Worm (Caenorhabditis elegans) whole organism, midembryonic: ENCODE measurements around the gene dnj-26.

ENCODE experiments used
- T22C8.4 ChIP-seq: fragments of 200-800 bp; sonication (Bioruptor generic); IDR thresholded peaks from 2 replicates; pipeline ENCODE4 v1.3.6; 2022; ENCODE audit warnings: missing genetic modification characterization, missing compliant biosample characterization
- cog-1 ChIP-seq: sonication (generic microtip); optimal IDR thresholded peaks from 2 replicates; lab custom pipeline; 2016; ENCODE audit warnings: missing genetic modification characterization, missing compliant biosample characterization
- flt-1 ChIP-seq: fragments of 200-800 bp; sonication (Bioruptor generic); IDR thresholded peaks from 2 replicates; pipeline ENCODE4 v1.3.6; 2022; ENCODE audit warnings: missing genetic modification characterization, missing compliant biosample characterization
- klf-2 ChIP-seq: fragments of 200-800 bp; sonication (Bioruptor generic); conservative IDR thresholded peaks from 2 replicates; pipeline ENCODE4 v1.3.6; 2022; ENCODE audit warnings: missing genetic modification reagents, missing genetic modification characterization, missing compliant biosample characterization
- med-1 ChIP-seq: sonication (generic microtip); optimal IDR thresholded peaks from 2 replicates; lab custom pipeline; 2017; ENCODE audit warnings: missing genetic modification characterization, mild to moderate bottlenecking, missing compliant biosample characterization, antibody characterized with exemption, missing genetic modification reagents; ENCODE audit not compliant: insufficient read depth
- ref-1 ChIP-seq: fragments of 200-800 bp; sonication (Bioruptor generic); conservative IDR thresholded peaks from 2 replicates; pipeline ENCODE4 v1.3.6; 2022; ENCODE audit warnings: missing genetic modification reagents, missing genetic modification characterization, missing compliant biosample characterization
- tab-1 ChIP-seq: fragments of 200-800 bp; sonication (Bioruptor generic); IDR thresholded peaks from 2 replicates; pipeline ENCODE4 v1.3.6; 2022; ENCODE audit warnings: missing genetic modification characterization, missing compliant biosample characterization
- ztf-23 ChIP-seq: fragments of 200-800 bp; sonication (Bioruptor generic); IDR thresholded peaks from 2 replicates; pipeline ENCODE4 v1.3.6; 2022; ENCODE audit warnings: missing genetic modification reagents, missing genetic modification characterization, missing compliant biosample characterization
- ztf-29 ChIP-seq: fragments of 200-800 bp; sonication (Bioruptor generic); IDR thresholded peaks from 2 replicates; pipeline ENCODE4 v1.3.6; 2022; ENCODE audit warnings: missing genetic modification reagents, missing genetic modification characterization, missing compliant biosample characterization

dnj-26 gene

DNA sequence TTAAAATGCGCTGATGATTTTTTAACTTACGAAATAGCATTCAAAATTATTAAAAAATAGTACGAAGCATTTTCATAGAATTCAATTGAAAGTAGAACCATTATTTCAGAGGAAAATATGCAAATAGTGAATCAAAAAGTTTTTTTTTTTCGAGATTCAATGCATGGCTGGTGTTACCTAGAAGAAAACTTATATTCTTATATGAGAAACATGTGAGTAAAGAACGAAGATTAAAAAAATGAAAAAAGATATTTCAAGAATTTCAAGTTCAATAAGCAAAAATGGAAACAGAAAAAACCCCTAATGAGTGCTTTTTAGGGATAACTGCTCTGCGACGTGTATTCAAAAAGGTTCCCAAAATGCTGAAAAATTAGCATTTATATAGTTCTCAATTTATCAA lies 16.5 kb downstream of the dnj-26 start, which contains the start of gene sre-16:
Gene sre-16 (minus strand): TSS at position 101 of the 400 bp plus-strand sequence.
- TF ChIP-seq ztf-23 (GFP tag; lab: Robert Waterston, UW) (no peak), ref-1 (GFP tag; lab: Robert Waterston, UW) (no peak)

ce11 chrIV:12229679-12230078 lies 22.8 kb downstream of the dnj-26 start, which contains the start of gene sre-18:
TSS of gene sre-18 (minus strand) at chrIV:12229779.
- TF ChIP-seq tab-1: no peak
- no peak for TF ChIP-seq med-1
- TF ChIP-seq flt-1: no peak
- TF ChIP-seq cog-1 (tag; lab: Kevin White, UChicago): no peak
- no peak for TF ChIP-seq ztf-23 (GFP tag; lab: Robert Waterston, UW)
- no peak for TF ChIP-seq klf-2 (GFP tag; lab: Robert Waterston, UW)
- TF ChIP-seq ref-1 (GFP tag; lab: Robert Waterston, UW): no peak
- TF ChIP-seq T22C8.4 (GFP tag; lab: Robert Waterston, UW): no peak
- no peak for TF ChIP-seq ztf-29 (GFP tag; lab: Robert Waterston, UW)

DNA sequence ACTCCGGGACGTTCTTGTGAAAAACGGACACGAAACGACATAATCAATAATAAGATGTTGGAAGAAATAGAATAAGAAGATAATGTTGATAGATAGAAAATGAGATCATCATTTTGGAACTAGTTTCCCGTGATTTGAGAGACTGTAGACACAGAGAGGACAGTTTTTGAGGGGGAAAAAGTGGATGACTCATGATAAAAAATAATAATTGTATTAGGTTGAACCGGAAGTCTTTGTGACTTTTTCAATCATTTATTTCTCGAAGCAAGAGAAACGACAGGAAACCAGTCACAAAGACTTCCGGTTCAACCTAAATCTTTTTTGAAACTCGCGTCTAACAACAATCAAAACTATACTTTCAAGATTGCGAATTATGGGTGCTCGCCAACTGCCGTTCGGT lies 25.5 kb downstream of the dnj-26 start, which contains the start of gene mlt-3:
Gene mlt-3 (minus strand): TSS at position 101 of the 400 bp plus-strand sequence.
- no peak for TF ChIP-seq ztf-29 (GFP tag; lab: Robert Waterston, UW)
- TF ChIP-seq ref-1 (GFP tag; lab: Robert Waterston, UW): no peak
- TF ChIP-seq T22C8.4 (GFP tag; lab: Robert Waterston, UW): no peak
- no peak for TF ChIP-seq med-1
- no peak for TF ChIP-seq ztf-23 (GFP tag; lab: Robert Waterston, UW)
- no peak for TF ChIP-seq klf-2 (GFP tag; lab: Robert Waterston, UW)
- TF ChIP-seq flt-1: no peak
- TF ChIP-seq cog-1 (tag; lab: Kevin White, UChicago): no peak
- TF ChIP-seq tab-1: no peak

DNA sequence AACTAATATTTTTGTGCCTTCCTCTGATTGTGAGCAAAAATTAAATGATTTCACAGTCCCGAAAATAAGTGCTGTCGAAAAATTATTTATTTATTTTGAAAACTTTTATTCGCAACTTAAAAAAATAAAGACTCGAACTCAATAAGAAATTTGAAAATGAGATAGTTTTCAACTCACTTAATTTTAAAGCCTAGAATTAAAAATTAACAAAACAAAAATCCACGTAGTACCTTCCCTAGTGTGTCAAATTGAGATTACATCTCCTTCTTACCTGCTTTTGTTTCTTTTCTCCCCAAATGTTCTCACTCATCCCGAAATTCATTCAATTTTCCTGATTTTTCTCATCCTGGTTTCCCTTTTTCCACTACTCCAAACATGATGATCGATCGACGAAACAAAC lies 33.2 kb downstream of the dnj-26 start, which contains the start of gene F35G2.5:
Gene F35G2.5 (plus strand): TSS at position 301 of the 400 bp plus-strand sequence.
- TF ChIP-seq klf-2 (GFP tag; lab: Robert Waterston, UW): no peak

ce11 chrIV:12218253-12218652 lies 34.2 kb downstream of the dnj-26 start:
- TF ChIP-seq flt-1: no peak
- TF ChIP-seq klf-2 (GFP tag; lab: Robert Waterston, UW): no peak
- TF ChIP-seq cog-1 (tag; lab: Kevin White, UChicago): no peak
- TF ChIP-seq T22C8.4 (GFP tag; lab: Robert Waterston, UW): no peak
- no peak for TF ChIP-seq ztf-29 (GFP tag; lab: Robert Waterston, UW)
- TF ChIP-seq ztf-23 (GFP tag; lab: Robert Waterston, UW): no peak

- no peak for TF ChIP-seq tab-1
- TF ChIP-seq ref-1 (GFP tag; lab: Robert Waterston, UW): no peak
- no peak for TF ChIP-seq ztf-23 (GFP tag; lab: Robert Waterston, UW)
- no peak for TF ChIP-seq ztf-29 (GFP tag; lab: Robert Waterston, UW)
- TF ChIP-seq flt-1: no peak
- no peak for TF ChIP-seq klf-2 (GFP tag; lab: Robert Waterston, UW)
- no peak for TF ChIP-seq med-1
- TF ChIP-seq cog-1 (tag; lab: Kevin White, UChicago): no peak
- TF ChIP-seq T22C8.4 (GFP tag; lab: Robert Waterston, UW): no peak
These were observed 35.3 kb downstream of the dnj-26 start for ce11 chrIV:12217142-12217541.

ce11 chrIV:12215762-12216295 lies 36.6 kb downstream of the dnj-26 start, which contains the start of gene phy-2:
TSS of gene phy-2 (minus strand) at chrIV:12215987.
- TF ChIP-seq flt-1 (no peak), ztf-23 (GFP tag; lab: Robert Waterston, UW) (no peak), ztf-29 (GFP tag; lab: Robert Waterston, UW) (no peak), med-1 (no peak), cog-1 (tag; lab: Kevin White, UChicago) (no peak), ref-1 (GFP tag; lab: Robert Waterston, UW) (no peak), T22C8.4 (GFP tag; lab: Robert Waterston, UW) (no peak), klf-2 (GFP tag; lab: Robert Waterston, UW) (no peak), tab-1 (no peak)

DNA sequence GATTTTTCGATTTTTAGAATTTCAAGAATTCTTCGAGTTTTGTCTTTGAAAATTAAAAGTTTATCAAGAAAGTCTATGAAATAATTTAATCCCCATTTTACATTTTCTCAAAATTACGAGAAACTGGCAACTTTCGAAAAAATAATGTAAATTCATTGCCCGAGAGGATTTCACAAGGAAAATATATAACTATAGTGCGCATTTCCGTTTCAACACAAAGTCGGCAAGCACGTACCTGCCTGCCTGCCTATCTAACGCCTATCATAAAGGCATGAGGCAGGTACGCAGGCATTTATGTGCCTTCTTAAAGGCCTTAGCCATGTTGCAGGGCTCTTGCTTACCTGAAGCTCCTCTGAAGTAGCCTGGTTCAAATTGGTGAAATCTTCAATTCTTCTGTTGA lies 39.7 kb downstream of the dnj-26 start:
- no peak for TF ChIP-seq med-1
- TF ChIP-seq cog-1 (tag; lab: Kevin White, UChicago): no peak
- TF ChIP-seq flt-1: no peak
- TF ChIP-seq ztf-29 (GFP tag; lab: Robert Waterston, UW): no peak
- no peak for TF ChIP-seq ref-1 (GFP tag; lab: Robert Waterston, UW)
- TF ChIP-seq T22C8.4 (GFP tag; lab: Robert Waterston, UW): no peak
- TF ChIP-seq ztf-23 (GFP tag; lab: Robert Waterston, UW): no peak
- TF ChIP-seq klf-2 (GFP tag; lab: Robert Waterston, UW): no peak
- TF ChIP-seq tab-1: no peak

ce11 chrIV:12211292-12211691 lies 41.2 kb downstream of the dnj-26 start:
- TF ChIP-seq tab-1 (no peak), med-1 (no peak), ztf-23 (GFP tag; lab: Robert Waterston, UW) (no peak), T22C8.4 (GFP tag; lab: Robert Waterston, UW) (no peak), cog-1 (tag; lab: Kevin White, UChicago) (no peak)

DNA sequence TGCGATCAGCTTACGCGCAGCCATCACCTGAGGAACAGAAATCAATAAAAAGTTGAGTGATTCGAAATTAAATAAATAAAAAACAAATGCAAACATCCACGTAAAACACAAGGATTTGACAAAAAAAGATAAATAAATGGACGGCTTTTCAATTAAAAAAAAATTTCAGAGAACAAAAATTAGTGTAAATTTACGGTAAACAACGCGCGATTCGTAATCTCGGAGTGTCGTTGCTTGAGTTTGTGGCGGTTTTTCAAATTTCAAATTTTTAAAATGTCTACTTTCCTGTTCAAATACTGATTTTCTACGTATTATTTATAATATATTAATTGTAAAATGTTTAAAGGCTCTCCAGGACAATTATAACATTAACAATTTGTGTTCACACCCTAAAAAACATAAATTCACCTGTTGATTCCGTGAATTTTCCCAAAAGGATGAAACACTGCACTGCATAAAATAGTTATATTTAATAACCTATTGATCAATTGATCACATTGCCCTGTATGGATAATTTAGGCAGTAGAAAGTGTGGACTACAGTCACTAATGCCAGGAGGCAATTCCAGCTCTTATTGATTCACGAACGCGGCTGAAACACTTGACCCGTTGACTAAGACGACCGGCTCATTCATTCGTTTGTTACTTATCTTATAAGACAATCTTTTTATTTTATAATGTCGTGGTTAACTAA lies 43.3 kb downstream of the dnj-26 start, which contains the start of the genes marb-1 and F35G2.3:
Gene marb-1 (minus strand): TSS at position 27 of the 693 bp plus-strand sequence.
Gene F35G2.3 (plus strand): TSS at position 643 of the 693 bp plus-strand sequence.
- TF ChIP-seq ref-1 (GFP tag; lab: Robert Waterston, UW) (no peak), ztf-23 (GFP tag; lab: Robert Waterston, UW) (no peak), flt-1 (no peak), med-1 (no peak), klf-2 (GFP tag; lab: Robert Waterston, UW) (no peak), ztf-29 (GFP tag; lab: Robert Waterston, UW) (no peak), T22C8.4 (GFP tag; lab: Robert Waterston, UW) (no peak), cog-1 (tag; lab: Kevin White, UChicago) (no peak), tab-1 (no peak)
